Worm (Caenorhabditis elegans) whole organism, L2 larva: ENCODE results near the gene nmad-1.

ENCODE experiments used
- R02D3.7 ChIP-seq: fragments of 150-350 bp; optimal IDR thresholded peaks from 2 replicates; lab custom pipeline; 2014; ENCODE audit warnings: missing biosample characterization, missing genetic modification characterization
- elt-3 ChIP-seq: sonication (generic microtip); optimal IDR thresholded peaks from 2 replicates; lab custom pipeline; 2017; ENCODE audit warnings: missing biosample characterization, missing genetic modification characterization

- TF ChIP-seq R02D3.7 (no peak), elt-3 (tag; lab: Kevin White, UChicago) (no peak)
Observed at ce11 chrIII:5568679-5569078, 13.9 kb upstream of the nmad-1 start, which contains the start of gene nspb-12.
